Fruit fly (Drosophila melanogaster): ENCODE measurements around the gene CG5953.

The CG5953 gene

DNA sequence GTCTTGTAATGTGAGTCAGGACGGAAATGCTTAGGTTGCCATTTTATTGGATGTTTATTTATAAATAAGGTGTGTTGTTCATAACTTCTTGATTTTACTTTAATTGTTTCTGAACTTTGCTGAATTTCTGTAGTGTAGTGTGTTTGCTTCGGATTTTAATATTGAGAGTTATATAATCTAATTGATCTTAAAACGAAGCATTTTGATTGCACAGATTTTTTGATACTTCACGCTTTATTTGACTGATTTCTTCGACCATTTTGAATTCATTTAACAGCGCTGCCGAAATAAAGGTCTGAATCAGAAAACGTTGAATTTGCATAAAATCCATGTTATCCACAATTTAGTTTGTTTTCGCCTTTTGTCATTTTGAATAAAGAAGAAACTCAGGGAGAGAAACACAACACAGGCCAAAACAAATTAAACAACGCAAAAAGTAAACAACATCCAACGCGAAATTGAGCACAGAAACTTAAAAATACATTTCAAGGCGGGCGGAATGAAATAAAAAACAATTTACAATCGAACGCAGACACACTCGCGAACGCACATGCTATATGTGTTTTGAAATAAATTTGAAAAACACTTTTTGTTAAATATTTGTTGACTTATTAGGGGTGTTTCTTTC, 1.1 kb downstream of the CG5953 start (continued):
- TF ChIP-seq CG14014 (GFP tag; IDR thresholded peaks at IDR 0.05) (peak; percentile 27; the same call in 1 of the 2 replicates), ham (GFP tag; IDR thresholded peaks at IDR 0.05) (no peak), Ssrp (tag; optimal IDR thresholded peaks at IDR 0.05) (no peak), Dad (GFP tag; optimal IDR thresholded peaks at IDR 0.05) (no peak), seq (GFP tag; IDR thresholded peaks at IDR 0.05) (no peak), NC2α (GFP tag; optimal IDR thresholded peaks at IDR 0.05) (no peak), CG6813 (GFP tag; optimal IDR thresholded peaks at IDR 0.05) (peak; percentile 40), MBD-R2 (GFP tag; IDR thresholded peaks at IDR 0.05) (no peak), Dll (GFP tag; IDR thresholded peaks at IDR 0.05; ENCODE audit: partially characterized antibody) (no peak), dpn (GFP tag; optimal IDR thresholded peaks at IDR 0.05) (no peak), sr (GFP tag; IDR thresholded peaks at IDR 0.05) (no peak), CG15514 (GFP tag; optimal IDR thresholded peaks at IDR 0.05) (no peak)

DNA sequence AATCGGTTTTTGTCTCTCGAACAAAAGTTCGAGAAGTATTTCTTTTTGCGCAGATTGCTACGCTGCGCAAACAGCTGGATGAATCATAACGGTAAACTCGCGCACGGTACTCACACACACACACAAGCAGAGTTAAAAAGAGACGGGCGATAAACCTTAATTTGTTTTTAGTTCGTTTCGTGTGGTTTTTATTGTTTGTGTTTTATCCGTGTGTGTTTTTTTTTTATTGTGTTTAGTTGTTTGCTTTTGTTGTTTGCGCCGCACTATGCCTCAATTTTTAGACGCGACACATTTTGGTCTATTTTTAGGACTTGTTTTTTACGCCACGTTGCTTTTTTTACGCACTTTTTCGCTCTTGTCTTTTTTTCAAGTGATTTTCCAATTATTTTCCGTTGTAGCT, 1.9 kb downstream of the CG5953 start:
- TF ChIP-seq cad (GFP tag; optimal IDR thresholded peaks at IDR 0.05) (no peak), CG32772 (GFP tag; IDR thresholded peaks at IDR 0.05) (peak; percentile 39), repo (GFP tag; optimal IDR thresholded peaks at IDR 0.05) (no peak), Med (GFP tag) (peak; percentile 61), ken (GFP tag; IDR thresholded peaks at IDR 0.05) (0 out of 3 replicates have a peak, but pooled peaks have one; percentile 27), sug (tag; optimal IDR thresholded peaks at IDR 0.05) (no peak), jing (GFP tag; optimal IDR thresholded peaks at IDR 0.05) (no peak), trem (tag; optimal IDR thresholded peaks at IDR 0.05) (no peak), CG17359 (tag; optimal IDR thresholded peaks at IDR 0.05) (peak; percentile 3), Usf (GFP tag; optimal IDR thresholded peaks at IDR 0.05) (no peak), CrebB (tag; optimal IDR thresholded peaks at IDR 0.05) (no peak), psq (GFP tag; optimal IDR thresholded peaks at IDR 0.05) (no peak), CG18599 (GFP tag; optimal IDR thresholded peaks at IDR 0.05) (peak; percentile 20), CG30431 (GFP tag; optimal IDR thresholded peaks at IDR 0.05) (no peak), kay (GFP tag; optimal IDR thresholded peaks at IDR 0.05) (peak; percentile 40), CkIIα-i1 (GFP tag; IDR thresholded peaks at IDR 0.05) (no peak), pnt (GFP tag; optimal IDR thresholded peaks at IDR 0.05) (no peak), CG10543 (GFP tag; optimal IDR thresholded peaks at IDR 0.05) (peak; percentile 5), nerfin-2 (GFP tag; IDR thresholded peaks at IDR 0.05; ENCODE audit: partially characterized antibody) (no peak), CG31224 (GFP tag; IDR thresholded peaks at IDR 0.05) (peak; percentile 31; the same call in 1 of the 2 replicates), sens (GFP tag) (peak; percentile 89), ATbp (GFP tag; optimal IDR thresholded peaks at IDR 0.05) (peak; percentile 16), lbe (GFP tag; optimal IDR thresholded peaks at IDR 0.05) (no peak), ewg (GFP tag; optimal IDR thresholded peaks at IDR 0.05) (peak; percentile 13), CG10565 (GFP tag; optimal IDR thresholded peaks at IDR 0.05) (no peak), lmd (GFP tag; IDR thresholded peaks at IDR 0.05) (no peak), CG17361 (GFP tag; IDR thresholded peaks at IDR 0.05) (0 out of 3 replicates have a peak, but pooled peaks have one; percentile 10), CG13296 (GFP tag; optimal IDR thresholded peaks at IDR 0.05) (peak; percentile 28), wdn (GFP tag; IDR thresholded peaks at IDR 0.05) (no peak), B-H2 (GFP tag; optimal IDR thresholded peaks at IDR 0.05) (no peak), ac (GFP tag; optimal IDR thresholded peaks at IDR 0.05) (no peak), CG2199 (GFP tag; IDR thresholded peaks at IDR 0.05) (peak; percentile 55; the same call in 2 of the 3 replicates), Sox100B (GFP tag; optimal IDR thresholded peaks at IDR 0.05) (peak; percentile 27), CG14014 (GFP tag; IDR thresholded peaks at IDR 0.05) (peak; percentile 26; the same call in 1 of the 2 replicates), Lpt (GFP tag; optimal IDR thresholded peaks at IDR 0.05) (no peak), Ada2b (GFP tag; IDR thresholded peaks at IDR 0.05) (no peak), gsb (GFP tag; IDR thresholded peaks at IDR 0.05) (no peak), CG4820 (GFP tag; optimal IDR thresholded peaks at IDR 0.05) (no peak), dimm (GFP tag; IDR thresholded peaks at IDR 0.05) (no peak)
